Worm (Caenorhabditis elegans) whole organism, L1 larva: ENCODE results near the gene his-3.

Experiments
- ceh-8 ChIP-seq: fragments of 200-800 bp; sonication (Bioruptor generic); optimal IDR thresholded peaks from 2 replicates; lab custom pipeline; 2018; ENCODE audit warnings: mild to moderate bottlenecking, missing genetic modification characterization, moderate library complexity, missing compliant biosample characterization
- lir-3 ChIP-seq: sonication (generic microtip); optimal IDR thresholded peaks from 2 replicates; lab custom pipeline; 2016; ENCODE audit warnings: mild to moderate bottlenecking, missing genetic modification characterization, moderate library complexity, missing compliant biosample characterization; ENCODE audit not compliant: poor library complexity
- mdl-1 ChIP-seq, 2 experiments: fragments of 150-350 bp; optimal IDR thresholded peaks; 2 replicates each; lab custom pipeline; 2014 to 2017; ENCODE audit warnings: missing biosample characterization in 2 of 2, missing genetic modification characterization in 2 of 2, inconsistent platforms in 1 of 2
- nhr-28 ChIP-seq: fragments of 150-350 bp; optimal IDR thresholded peaks from 2 replicates; lab custom pipeline; 2014; ENCODE audit warnings: missing biosample characterization, missing genetic modification characterization
- unc-86 ChIP-seq: sonication (generic microtip); optimal IDR thresholded peaks from 2 replicates; lab custom pipeline; 2016; ENCODE audit warnings: missing genetic modification characterization, missing compliant biosample characterization
- zag-1 ChIP-seq: fragments of 150-350 bp; optimal IDR thresholded peaks from 2 replicates; lab custom pipeline; 2014; ENCODE audit warnings: missing biosample characterization, missing genetic modification characterization
- ztf-11 ChIP-seq, 2 experiments: sonication (generic microtip); optimal IDR thresholded peaks; 2 replicates each; lab custom pipeline; 2016 to 2017; ENCODE audit warnings: missing genetic modification characterization in 2 of 2, missing biosample characterization in 1 of 2, missing compliant biosample characterization in 1 of 2
- ztf-4 ChIP-seq: fragments of 150-350 bp; optimal IDR thresholded peaks from 2 replicates; lab custom pipeline; 2014; ENCODE audit warnings: missing biosample characterization, missing genetic modification characterization

DNA sequence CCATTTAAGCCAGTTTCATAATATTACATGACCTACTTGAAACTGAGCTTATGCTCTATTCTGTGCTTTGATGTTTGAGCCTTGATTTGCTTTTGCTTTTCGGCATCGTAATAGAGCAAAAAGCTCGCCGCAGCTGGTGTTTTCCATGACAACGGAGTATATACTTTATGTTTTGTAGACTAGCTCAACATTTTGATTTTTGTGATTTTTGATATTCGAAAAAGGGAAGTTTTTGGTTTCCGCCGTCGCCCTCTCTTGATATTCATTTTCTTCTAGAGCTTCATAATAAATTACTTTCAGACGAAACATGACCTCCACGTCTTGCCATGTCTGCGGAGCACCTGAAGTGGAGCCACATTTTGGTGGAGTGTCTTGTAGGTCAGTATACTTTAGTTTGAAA lies 38.3 kb upstream of the his-3 start, which contains the start of gene nhr-63:
- TF ChIP-seq unc-86 (tag; lab: Kevin White, UChicago) (no peak), mdl-1 (tag; optimal IDR thresholded peaks at IDR 0.05; lab: Kevin White, UChicago) (no peak), ztf-4 (tag; lab: Kevin White, UChicago) (no peak), lir-3 (tag; lab: Kevin White, UChicago) (no peak), ceh-8 (GFP tag; lab: Kevin White, UChicago) (no peak), zag-1 (tag; lab: Kevin White, UChicago) (no peak), nhr-28 (tag; lab: Kevin White, UChicago) (no peak), ztf-11 (tag; optimal IDR thresholded peaks at IDR 0.05; lab: Kevin White, UChicago) (no peak)
